Worm (Caenorhabditis elegans) whole organism, L2 larva: Measurements from ENCODE around the gene R53.8.

Experiments used
- C34F6.9 ChIP-seq: fragments of 150-350 bp; optimal IDR thresholded peaks from 2 replicates; lab custom pipeline; 2014; ENCODE audit warnings: missing biosample characterization, missing genetic modification characterization
- F13H6.1 ChIP-seq: sonication (generic microtip); optimal IDR thresholded peaks from 2 replicates; lab custom pipeline; 2016; ENCODE audit warnings: missing genetic modification characterization, missing compliant biosample characterization
- R02D3.7 ChIP-seq: fragments of 150-350 bp; optimal IDR thresholded peaks from 2 replicates; lab custom pipeline; 2014; ENCODE audit warnings: missing biosample characterization, missing genetic modification characterization
- alr-1 ChIP-seq: fragments of 150-350 bp; optimal IDR thresholded peaks from 2 replicates; lab custom pipeline; 2014; ENCODE audit warnings: missing biosample characterization, missing genetic modification characterization
- blmp-1 ChIP-seq: sonication (generic microtip); optimal IDR thresholded peaks from 2 replicates; lab custom pipeline; 2017; ENCODE audit warnings: missing genetic modification characterization, mild to moderate bottlenecking, missing compliant biosample characterization, antibody characterized with exemption, moderate library complexity; ENCODE audit not compliant: insufficient read depth
- ceh-16 ChIP-seq: fragments of 150-350 bp; optimal IDR thresholded peaks from 2 replicates; lab custom pipeline; 2014; ENCODE audit warnings: missing biosample characterization, missing genetic modification characterization
- ceh-82 ChIP-seq: fragments of 150-350 bp; optimal IDR thresholded peaks from 2 replicates; lab custom pipeline; 2014; ENCODE audit warnings: missing biosample characterization, missing genetic modification characterization
- crh-2 ChIP-seq: sonication (generic microtip); optimal IDR thresholded peaks from 2 replicates; lab custom pipeline; 2017; ENCODE audit warnings: missing biosample characterization, missing genetic modification characterization
- egl-27 ChIP-seq: sonication (generic microtip); optimal IDR thresholded peaks from 3 replicates; lab custom pipeline; 2017; ENCODE audit warnings: missing biosample characterization, missing genetic modification reagents, missing genetic modification characterization
- elt-1 ChIP-seq: fragments of 150-350 bp; optimal IDR thresholded peaks from 2 replicates; lab custom pipeline; 2014; ENCODE audit warnings: missing biosample characterization, missing genetic modification characterization
- fos-1 ChIP-seq: fragments of 150-350 bp; optimal IDR thresholded peaks from 2 replicates; lab custom pipeline; 2014; ENCODE audit warnings: missing biosample characterization, missing genetic modification characterization
- gmeb-1 ChIP-seq: fragments of 150-350 bp; optimal IDR thresholded peaks from 2 replicates; lab custom pipeline; 2014; ENCODE audit warnings: missing biosample characterization, missing genetic modification characterization
- lin-11 ChIP-seq: fragments of 150-350 bp; sonication (generic microtip); optimal IDR thresholded peaks from 2 replicates; lab custom pipeline; 2014; ENCODE audit warnings: missing biosample characterization, missing genetic modification characterization, inconsistent platforms, mixed read lengths
- lin-13 ChIP-seq: fragments of 150-350 bp; optimal IDR thresholded peaks from 2 replicates; lab custom pipeline; 2014; ENCODE audit warnings: missing biosample characterization, missing genetic modification reagents, missing genetic modification characterization
- lsy-2 ChIP-seq, 2 experiments: fragments of 150-350 bp in 1 of 2; sonication (generic microtip) in 1 of 2; optimal IDR thresholded peaks; 2 replicates each; lab custom pipeline; 2014 to 2017; ENCODE audit warnings: missing biosample characterization in 2 of 2, missing genetic modification characterization in 2 of 2
- mdl-1 ChIP-seq, 2 experiments: fragments of 150-350 bp in 1 of 2; sonication (generic microtip) in 1 of 2; optimal IDR thresholded peaks; 2 replicates each; lab custom pipeline; 2017; ENCODE audit warnings: missing biosample characterization in 2 of 2, missing genetic modification characterization in 2 of 2
- nhr-10 ChIP-seq: sonication (generic microtip); optimal IDR thresholded peaks from 2 replicates; lab custom pipeline; 2017; ENCODE audit warnings: missing biosample characterization, missing genetic modification characterization
- nhr-11 ChIP-seq: fragments of 150-350 bp; optimal IDR thresholded peaks from 2 replicates; lab custom pipeline; 2014; ENCODE audit warnings: missing biosample characterization, missing genetic modification characterization
- nhr-129 ChIP-seq: fragments of 150-350 bp; optimal IDR thresholded peaks from 2 replicates; lab custom pipeline; 2014; ENCODE audit warnings: missing biosample characterization, missing genetic modification characterization
- nhr-21 ChIP-seq: fragments of 150-350 bp; optimal IDR thresholded peaks from 2 replicates; lab custom pipeline; 2014; ENCODE audit warnings: missing biosample characterization, missing genetic modification characterization
- nhr-23 ChIP-seq: fragments of 150-350 bp; optimal IDR thresholded peaks from 2 replicates; lab custom pipeline; 2014; ENCODE audit warnings: missing biosample characterization, missing genetic modification reagents, missing genetic modification characterization
- nhr-237 ChIP-seq: fragments of 150-350 bp; optimal IDR thresholded peaks from 2 replicates; lab custom pipeline; 2014; ENCODE audit warnings: missing biosample characterization, missing genetic modification characterization
- nhr-25 ChIP-seq: fragments of 150-350 bp; sonication (generic microtip); optimal IDR thresholded peaks from 3 replicates; lab custom pipeline; 2014; ENCODE audit warnings: missing biosample characterization, missing genetic modification characterization
- nhr-6 ChIP-seq: fragments of 150-350 bp; optimal IDR thresholded peaks from 2 replicates; lab custom pipeline; 2014; ENCODE audit warnings: missing biosample characterization, missing genetic modification characterization
- nhr-77 ChIP-seq: fragments of 150-350 bp; optimal IDR thresholded peaks from 2 replicates; lab custom pipeline; 2014; ENCODE audit warnings: missing biosample characterization, missing genetic modification characterization
- sem-4 ChIP-seq: fragments of 150-350 bp; optimal IDR thresholded peaks from 2 replicates; lab custom pipeline; 2014; ENCODE audit warnings: missing biosample characterization, missing genetic modification reagents, missing genetic modification characterization
- skn-1 ChIP-seq: sonication (generic microtip); optimal IDR thresholded peaks from 2 replicates; lab custom pipeline; 2017; ENCODE audit warnings: missing biosample characterization, missing genetic modification characterization
- sma-3 ChIP-seq: sonication (generic microtip); optimal IDR thresholded peaks from 2 replicates; lab custom pipeline; 2016; ENCODE audit warnings: missing genetic modification reagents, missing genetic modification characterization, missing compliant biosample characterization
- sma-9 ChIP-seq, 2 experiments: fragments of 150-350 bp in 1 of 2; sonication (generic microtip) in 1 of 2; optimal IDR thresholded peaks; 2 replicates each; lab custom pipeline; 2014 to 2016; ENCODE audit warnings: missing genetic modification characterization in 2 of 2, mild to moderate bottlenecking in 1 of 2, missing biosample characterization in 1 of 2, missing compliant biosample characterization in 1 of 2, missing genetic modification reagents in 1 of 2, moderate library complexity in 1 of 2
- unc-55 ChIP-seq: fragments of 150-350 bp; sonication (generic microtip); optimal IDR thresholded peaks from 3 replicates; lab custom pipeline; 2014; ENCODE audit warnings: missing biosample characterization, missing genetic modification reagents, missing genetic modification characterization
- unc-62 ChIP-seq: fragments of 150-350 bp; optimal IDR thresholded peaks from 2 replicates; lab custom pipeline; 2014; ENCODE audit warnings: missing biosample characterization, missing genetic modification reagents, missing genetic modification characterization
- ztf-11 ChIP-seq: sonication (generic microtip); optimal IDR thresholded peaks from 2 replicates; lab custom pipeline; 2017; ENCODE audit warnings: missing biosample characterization, missing genetic modification characterization
- ztf-4 ChIP-seq: fragments of 150-350 bp; optimal IDR thresholded peaks from 2 replicates; lab custom pipeline; 2014; ENCODE audit warnings: missing biosample characterization, missing genetic modification characterization

Gene R53.8

ce11 chrII:9989533-9989932, 13.0 kb downstream of the R53.8 start:
- TF ChIP-seq R02D3.7 (tag; lab: Kevin White, UChicago) (no peak), nhr-6 (no peak), nhr-10 (tag; lab: Kevin White, UChicago) (no peak), nhr-11 (tag; lab: Kevin White, UChicago) (no peak), C34F6.9 (tag; lab: Kevin White, UChicago) (peak; percentile 37), F13H6.1 (peak; percentile 25), lsy-2 (tag; optimal IDR thresholded peaks at IDR 0.05; lab: Kevin White, UChicago) (no peak), sma-9 (GFP tag; optimal IDR thresholded peaks at IDR 0.05; lab: Kevin White, UChicago) (no peak), sma-9 (tag; optimal IDR thresholded peaks at IDR 0.05; lab: Kevin White, UChicago) (no peak), nhr-237 (tag; lab: Kevin White, UChicago) (no peak)

- TF ChIP-seq sem-4 (tag; lab: Kevin White, UChicago) (no peak), ztf-4 (tag; lab: Kevin White, UChicago) (no peak), lin-11 (tag; lab: Kevin White, UChicago) (no peak), nhr-77 (no peak), crh-2 (tag; lab: Kevin White, UChicago) (no peak), skn-1 (tag; lab: Kevin White, UChicago) (no peak), ceh-82 (tag; lab: Kevin White, UChicago) (no peak), alr-1 (tag; lab: Kevin White, UChicago) (no peak), nhr-237 (tag; lab: Kevin White, UChicago) (no peak), nhr-25 (tag; lab: Kevin White, UChicago) (no peak), nhr-21 (tag; lab: Kevin White, UChicago) (no peak), F13H6.1 (no peak), lsy-2 (tag; optimal IDR thresholded peaks at IDR 0.05; lab: Kevin White, UChicago) (no peak), unc-62 (no peak)
Observed at ce11 chrII:9990812-9991211, 14.3 kb downstream of the R53.8 start, which contains the start of gene lec-3. TSS of gene lec-3 (plus strand) at chrII:9991112.

ce11 chrII:9992474-9992873, 16.0 kb downstream of the R53.8 start:
- TF ChIP-seq sma-9 (GFP tag; optimal IDR thresholded peaks at IDR 0.05; lab: Kevin White, UChicago) (peak; percentile 22), sma-9 (tag; optimal IDR thresholded peaks at IDR 0.05; lab: Kevin White, UChicago) (no peak), elt-1 (tag; lab: Kevin White, UChicago) (no peak), F13H6.1 (peak; percentile 38)
- TF ChIP-seq, all 48 proteins: peak for 2

- TF ChIP-seq lin-13 (GFP tag; lab: Kevin White, UChicago) (no peak), lin-11 (tag; lab: Kevin White, UChicago) (no peak), sma-3 (GFP tag; lab: Kevin White, UChicago) (no peak), gmeb-1 (tag; lab: Kevin White, UChicago) (no peak)
Observed at ce11 chrII:9994679-9995078, 18.2 kb downstream of the R53.8 start.

- TF ChIP-seq F13H6.1 = peak; percentile 58
- no peak for TF ChIP-seq blmp-1 (tag; lab: Kevin White, UChicago)
- TF ChIP-seq nhr-129 = no peak
- no peak for TF ChIP-seq unc-62
- peak; percentile 88 for TF ChIP-seq fos-1 (tag; lab: Kevin White, UChicago)
- TF ChIP-seq mdl-1 (tag; optimal IDR thresholded peaks at IDR 0.05; lab: Kevin White, UChicago) = no peak
- no peak for TF ChIP-seq alr-1 (tag; lab: Kevin White, UChicago)
- TF ChIP-seq nhr-23 (tag; lab: Kevin White, UChicago) = no peak
- peak; percentile 60 for TF ChIP-seq gmeb-1 (tag; lab: Kevin White, UChicago)
- peak; percentile 5 for TF ChIP-seq egl-27 (tag; lab: Kevin White, UChicago)
- peak; percentile 46 for TF ChIP-seq crh-2 (tag; lab: Kevin White, UChicago)
- TF ChIP-seq ztf-11 (tag; lab: Kevin White, UChicago) = no peak
- TF ChIP-seq sma-9 (GFP tag; optimal IDR thresholded peaks at IDR 0.05; lab: Kevin White, UChicago) = peak; percentile 40
- TF ChIP-seq sma-9 (tag; optimal IDR thresholded peaks at IDR 0.05; lab: Kevin White, UChicago) = no peak
- no peak for TF ChIP-seq ceh-16 (tag; lab: Kevin White, UChicago)
- no peak for TF ChIP-seq sma-3 (GFP tag; lab: Kevin White, UChicago)
- TF ChIP-seq R02D3.7 (tag; lab: Kevin White, UChicago) = no peak
- TF ChIP-seq nhr-6 = no peak
- no peak for TF ChIP-seq sem-4 (tag; lab: Kevin White, UChicago)
- no peak for TF ChIP-seq unc-55 (GFP tag; lab: Kevin White, UChicago)
- TF ChIP-seq nhr-25 (tag; lab: Kevin White, UChicago) = no peak
- TF ChIP-seq lsy-2 (tag; optimal IDR thresholded peaks at IDR 0.05; lab: Kevin White, UChicago) = no peak
Observed at ce11 chrII:10001065-10001464, 24.6 kb downstream of the R53.8 start, which contains the start of gene nlt-1. TSS of gene nlt-1 (minus strand) at chrII:10001142.
